Fruit fly (Drosophila melanogaster) whole organism, embryonic: ENCODE results near the gene CG42395.

Experiments
- Adf1 ChIP-seq: fragments of 200-800 bp; sonication (Bioruptor generic); IDR thresholded peaks from 2 replicates; pipeline ENCODE4 v1.3.6; 2022; ENCODE audit warnings: missing biosample characterization, missing genetic modification characterization
- CG10209 ChIP-seq: fragments of 200-800 bp; sonication (Bioruptor generic); optimal IDR thresholded peaks from 3 replicates; lab custom pipeline; 2017; ENCODE audit warnings: missing biosample characterization, mild to moderate bottlenecking, missing genetic modification characterization, missing genetic modification reagents
- CG10366 ChIP-seq: fragments of 200-800 bp; sonication (Bioruptor generic); IDR thresholded peaks from 2 replicates; pipeline ENCODE4 v1.3.6; 2022; ENCODE audit warnings: missing biosample characterization, missing genetic modification characterization
- CG11695 ChIP-seq: fragments of 200-800 bp; sonication (Bioruptor generic); IDR thresholded peaks from 3 replicates; pipeline ENCODE4 v1.3.6; 2022; ENCODE audit warnings: missing biosample characterization, missing genetic modification characterization
- CG12299 ChIP-seq: fragments of 200-800 bp; sonication (Bioruptor generic); optimal IDR thresholded peaks from 2 replicates; lab custom pipeline; 2018; ENCODE audit warnings: missing biosample characterization, mild to moderate bottlenecking, missing genetic modification characterization
- CG1233 ChIP-seq: fragments of 200-800 bp; sonication (Bioruptor generic); optimal IDR thresholded peaks from 4 replicates; lab custom pipeline; 2018; ENCODE audit warnings: missing biosample characterization, mild to moderate bottlenecking, missing genetic modification characterization
- CG13424 ChIP-seq: fragments of 200-800 bp; sonication (Bioruptor generic); optimal IDR thresholded peaks from 2 replicates; lab custom pipeline; 2019; ENCODE audit warnings: missing biosample characterization, mild to moderate bottlenecking, missing genetic modification characterization, moderate library complexity
- CG13775 ChIP-seq: fragments of 200-800 bp; sonication (Bioruptor generic); optimal IDR thresholded peaks from 3 replicates; lab custom pipeline; 2017; ENCODE audit warnings: missing biosample characterization, mild to moderate bottlenecking, missing genetic modification characterization
- CG15269 ChIP-seq: fragments of 200-800 bp; sonication (Bioruptor generic); optimal IDR thresholded peaks from 2 replicates; lab custom pipeline; 2018; ENCODE audit warnings: missing biosample characterization, mild to moderate bottlenecking, missing genetic modification characterization, moderate library complexity
- CG1603 ChIP-seq: fragments of 200-800 bp; sonication (Bioruptor generic); optimal IDR thresholded peaks from 2 replicates; lab custom pipeline; 2019; ENCODE audit warnings: missing biosample characterization, mild to moderate bottlenecking, missing genetic modification characterization, moderate library complexity
- CG16813 ChIP-seq: fragments of 200-800 bp; sonication (Bioruptor generic); IDR thresholded peaks from 3 replicates; pipeline ENCODE4 v1.3.6; 2022; ENCODE audit warnings: missing biosample characterization, missing genetic modification characterization; ENCODE audit not compliant: partially characterized antibody
- CG16815 ChIP-seq: fragments of 200-800 bp; sonication (Bioruptor generic); optimal IDR thresholded peaks from 3 replicates; lab custom pipeline; 2017; ENCODE audit warnings: missing biosample characterization, mild to moderate bottlenecking, missing genetic modification characterization
- CG18476 ChIP-seq: fragments of 200-800 bp; sonication (Bioruptor generic); optimal IDR thresholded peaks from 2 replicates; lab custom pipeline; 2016; ENCODE audit warnings: missing biosample characterization, mild to moderate bottlenecking, missing genetic modification characterization
- CG32532 ChIP-seq: fragments of 200-800 bp; sonication (Bioruptor generic); IDR thresholded peaks from 2 replicates; pipeline ENCODE4 v1.3.6; 2022; ENCODE audit warnings: missing biosample characterization, missing genetic modification characterization
- CG4282 ChIP-seq: fragments of 200-800 bp; sonication (Bioruptor generic); optimal IDR thresholded peaks from 2 replicates; lab custom pipeline; 2016; ENCODE audit warnings: missing biosample characterization, missing genetic modification characterization
- CG4707 ChIP-seq: fragments of 200-800 bp; sonication (Bioruptor generic); optimal IDR thresholded peaks from 2 replicates; lab custom pipeline; 2018; ENCODE audit warnings: missing biosample characterization, mild to moderate bottlenecking, missing genetic modification characterization, moderate library complexity
- CG7745 ChIP-seq: fragments of 200-800 bp; sonication (Bioruptor generic); optimal IDR thresholded peaks from 2 replicates; lab custom pipeline; 2018; ENCODE audit warnings: missing biosample characterization, mild to moderate bottlenecking, missing genetic modification characterization, moderate library complexity
- CG8359 ChIP-seq: fragments of 200-800 bp; sonication (Bioruptor generic); optimal IDR thresholded peaks from 2 replicates; lab custom pipeline; 2017; ENCODE audit warnings: missing biosample characterization, mild to moderate bottlenecking, missing genetic modification characterization, borderline replicate concordance
- CG9609 ChIP-seq: fragments of 200-800 bp; sonication (Bioruptor generic); optimal IDR thresholded peaks from 3 replicates; lab custom pipeline; 2016; ENCODE audit warnings: missing biosample characterization, missing genetic modification characterization
- CTCF ChIP-seq: fragments of 200-800 bp; sonication (Bioruptor generic); optimal IDR thresholded peaks from 2 replicates; lab custom pipeline; 2017; ENCODE audit warnings: missing biosample characterization, mild to moderate bottlenecking, missing genetic modification characterization, moderate library complexity
- Chrac-16 ChIP-seq: fragments of 200-800 bp; sonication (Bioruptor generic); optimal IDR thresholded peaks from 3 replicates; lab custom pipeline; 2016; ENCODE audit warnings: missing biosample characterization, missing genetic modification characterization
- CoRest ChIP-seq: fragments of 200-800 bp; sonication (Bioruptor generic); optimal IDR thresholded peaks from 3 replicates; lab custom pipeline; 2018; ENCODE audit warnings: missing biosample characterization, mild to moderate bottlenecking, missing genetic modification characterization, moderate library complexity
- Dbx ChIP-seq: fragments of 200-800 bp; sonication (Bioruptor generic); IDR thresholded peaks from 3 replicates; pipeline ENCODE4 v1.3.6; 2022; ENCODE audit warnings: missing biosample characterization, missing genetic modification characterization
- Dfd ChIP-seq, 2 experiments: fragments of >200 bp; optimal IDR thresholded peaks; 2 replicates each; lab custom pipeline; 2017; ENCODE audit warnings: missing biosample characterization in 2 of 2, missing genetic modification characterization in 2 of 2
- ERR ChIP-seq: fragments of 200-800 bp; sonication (Bioruptor generic); optimal IDR thresholded peaks from 2 replicates; lab custom pipeline; 2016; ENCODE audit warnings: missing biosample characterization, missing genetic modification characterization
- Fer2 ChIP-seq: fragments of 200-800 bp; sonication (Bioruptor generic); optimal IDR thresholded peaks from 2 replicates; lab custom pipeline; 2018; ENCODE audit warnings: missing biosample characterization, mild to moderate bottlenecking, missing genetic modification characterization, moderate library complexity
- HLH3B ChIP-seq: fragments of 200-800 bp; sonication (Bioruptor generic); IDR thresholded peaks from 2 replicates; pipeline ENCODE4 v1.3.6; 2022; ENCODE audit warnings: missing biosample characterization, missing genetic modification characterization
- Meics ChIP-seq: fragments of 200-800 bp; sonication (Bioruptor generic); optimal IDR thresholded peaks from 2 replicates; lab custom pipeline; 2017; ENCODE audit warnings: missing biosample characterization, mild to moderate bottlenecking, missing genetic modification characterization
- NC2α ChIP-seq: fragments of 200-800 bp; sonication (Bioruptor generic); optimal IDR thresholded peaks from 2 replicates; lab custom pipeline; 2016; ENCODE audit warnings: missing biosample characterization, missing genetic modification characterization
- Pdp1 ChIP-seq, 2 experiments: fragments of 200-800 bp; sonication (Bioruptor generic); optimal IDR thresholded peaks; 3 replicates each; lab custom pipeline; 2016; ENCODE audit warnings: missing biosample characterization in 2 of 2, missing genetic modification characterization in 2 of 2, mild to moderate bottlenecking in 1 of 2, moderate library complexity in 1 of 2
- Sin3A ChIP-seq: fragments of >200 bp; optimal IDR thresholded peaks from 2 replicates; lab custom pipeline; 2018
- Xrp1 ChIP-seq: fragments of 200-800 bp; sonication (Bioruptor generic); IDR thresholded peaks from 2 replicates; pipeline ENCODE4 v1.3.6; 2022; ENCODE audit warnings: missing biosample characterization, missing genetic modification characterization
- ara ChIP-seq: fragments of 200-800 bp; sonication (Bioruptor generic); IDR thresholded peaks from 2 replicates; pipeline ENCODE4 v1.3.6; 2022; ENCODE audit warnings: missing biosample characterization, missing genetic modification characterization
- bbx ChIP-seq: fragments of 200-800 bp; sonication (Bioruptor generic); IDR thresholded peaks from 2 replicates; pipeline ENCODE4 v1.3.6; 2022; ENCODE audit warnings: missing biosample characterization, missing genetic modification characterization; ENCODE audit not compliant: partially characterized antibody
- bsh ChIP-seq, 2 experiments: fragments of 200-800 bp; sonication (Bioruptor generic); optimal IDR thresholded peaks; 2 replicates each; lab custom pipeline; 2017 to 2018; ENCODE audit warnings: mild to moderate bottlenecking in 2 of 2, missing biosample characterization in 2 of 2, missing genetic modification characterization in 2 of 2, moderate library complexity in 1 of 2
- btn ChIP-seq: fragments of 200-800 bp; sonication (Bioruptor generic); optimal IDR thresholded peaks from 2 replicates; lab custom pipeline; 2016; ENCODE audit warnings: missing biosample characterization, missing genetic modification characterization
- cad ChIP-seq: fragments of >200 bp; optimal IDR thresholded peaks from 2 replicates; lab custom pipeline; 2017; ENCODE audit warnings: missing biosample characterization, missing genetic modification characterization
- chm ChIP-seq: fragments of 200-800 bp; sonication (Bioruptor generic); IDR thresholded peaks from 2 replicates; pipeline ENCODE4 v1.3.6; 2022; ENCODE audit warnings: missing biosample characterization, missing genetic modification characterization
- danr ChIP-seq: fragments of 200-800 bp; sonication (Bioruptor generic); IDR thresholded peaks from 2 replicates; pipeline ENCODE4 v1.3.6; 2022; ENCODE audit warnings: missing biosample characterization, missing genetic modification characterization
- gem ChIP-seq: fragments of 200-800 bp; sonication (Bioruptor generic); optimal IDR thresholded peaks from 2 replicates; lab custom pipeline; 2019; ENCODE audit warnings: missing biosample characterization, mild to moderate bottlenecking, missing genetic modification characterization, moderate library complexity
- knrl ChIP-seq: fragments of 200-800 bp; sonication (Bioruptor generic); IDR thresholded peaks from 3 replicates; pipeline ENCODE4 v1.3.6; 2022; ENCODE audit warnings: missing biosample characterization, missing genetic modification characterization; ENCODE audit not compliant: partially characterized antibody
- mam ChIP-seq: fragments of 200-800 bp; sonication (Bioruptor generic); optimal IDR thresholded peaks from 3 replicates; lab custom pipeline; 2016; ENCODE audit warnings: missing biosample characterization, missing genetic modification characterization
- mld ChIP-seq: fragments of 200-800 bp; sonication (Bioruptor generic); IDR thresholded peaks from 3 replicates; pipeline ENCODE4 v1.3.6; 2022; ENCODE audit warnings: missing biosample characterization, missing genetic modification characterization; ENCODE audit not compliant: partially characterized antibody
- onecut ChIP-seq: fragments of 200-800 bp; sonication (Bioruptor generic); IDR thresholded peaks from 2 replicates; pipeline ENCODE4 v1.3.6; 2022; ENCODE audit warnings: missing biosample characterization, missing genetic modification characterization
- peb ChIP-seq: fragments of 200-800 bp; sonication (Bioruptor generic); IDR thresholded peaks from 2 replicates; pipeline ENCODE4 v1.3.6; 2022; ENCODE audit warnings: missing biosample characterization, missing genetic modification characterization
- sd ChIP-seq: fragments of 200-800 bp; sonication (Bioruptor generic); optimal IDR thresholded peaks from 3 replicates; lab custom pipeline; 2018; ENCODE audit warnings: missing biosample characterization, mild to moderate bottlenecking, missing genetic modification characterization, moderate library complexity
- sim ChIP-seq: fragments of 200-800 bp; sonication (Bioruptor generic); IDR thresholded peaks from 2 replicates; pipeline ENCODE4 v1.3.6; 2022; ENCODE audit warnings: missing biosample characterization, missing genetic modification characterization
- trem ChIP-seq: fragments of 200-800 bp; optimal IDR thresholded peaks from 3 replicates; lab custom pipeline; 2019; ENCODE audit warnings: missing biosample characterization, mild to moderate bottlenecking, missing genetic modification characterization, moderate library complexity
- tx ChIP-seq: fragments of 200-800 bp; sonication (Bioruptor generic); optimal IDR thresholded peaks from 2 replicates; lab custom pipeline; 2016; ENCODE audit warnings: missing biosample characterization, missing genetic modification characterization
- vnd ChIP-seq: fragments of 200-800 bp; sonication (Bioruptor generic); IDR thresholded peaks from 3 replicates; pipeline ENCODE4 v1.3.6; 2022; ENCODE audit warnings: missing biosample characterization, missing genetic modification characterization; ENCODE audit not compliant: partially characterized antibody

The CG42395 gene

DNA sequence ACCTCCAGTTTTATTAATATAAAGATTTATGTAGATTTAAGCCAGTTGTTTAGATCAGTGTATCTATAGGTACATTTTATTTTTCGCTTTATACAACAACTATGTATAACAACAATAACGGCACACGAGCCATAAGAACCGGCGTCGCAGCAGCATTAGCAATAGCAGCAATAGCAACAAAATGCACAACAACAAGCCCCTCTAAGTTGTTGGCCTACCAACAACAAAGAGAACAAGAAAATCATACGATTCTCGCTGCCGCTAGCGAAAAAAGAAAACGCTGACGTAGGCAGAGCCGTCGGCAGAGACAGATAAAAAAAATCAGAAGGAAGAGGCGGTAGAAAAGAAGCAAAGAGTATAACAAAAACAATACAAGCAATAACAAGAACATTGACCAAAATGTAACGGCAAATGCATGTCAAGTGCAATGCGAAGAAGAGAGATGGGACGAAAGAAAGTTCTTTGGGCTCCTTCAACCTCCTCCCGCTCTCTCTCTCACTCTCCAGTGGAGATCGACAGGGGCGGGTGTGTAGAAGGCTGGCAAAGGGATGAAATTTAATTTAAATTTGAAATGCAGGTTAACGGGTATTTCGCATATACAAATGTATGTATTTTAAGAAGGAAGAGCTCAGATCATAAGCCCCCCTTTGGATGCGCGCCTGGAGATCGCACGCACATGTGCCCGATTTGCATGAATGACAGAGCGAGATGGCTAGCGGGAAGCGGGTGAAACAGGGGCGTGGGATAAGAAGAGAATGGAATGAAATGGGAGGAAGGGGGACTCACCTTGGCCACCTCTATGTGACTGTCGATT is 2.9 kb upstream of the CG42395 start (continued):
- TF ChIP-seq CG16813 (GFP tag; lab: Robert Waterston, UW) (no peak), NC2α (GFP tag; lab: Kevin White, UChicago) (peak; percentile 98), sim (GFP tag; lab: Robert Waterston, UW) (peak; percentile 98), cad (no peak), CG7745 (tag; lab: Kevin White, UChicago) (peak; percentile 91), CG13424 (tag; lab: Kevin White, UChicago) (peak; percentile 97), Fer2 (peak; percentile 91), Meics (GFP tag; lab: Kevin White, UChicago) (peak; percentile 96), CG15269 (tag; lab: Kevin White, UChicago) (peak; percentile 97), trem (tag; lab: Kevin White, UChicago) (peak; percentile 95), CG4707 (GFP tag; lab: Kevin White, UChicago) (peak; percentile 96), tx (peak; percentile 98), CG10366 (GFP tag; lab: Robert Waterston, UW) (peak; percentile 99), Pdp1 (GFP tag; optimal IDR thresholded peaks at IDR 0.05; lab: Kevin White, UChicago) (peak; percentile 97 to 99), Dbx (GFP tag; lab: Robert Waterston, UW) (peak; percentile 98), CoRest (peak; percentile 98), CG13775 (peak; percentile 98), CG18476 (GFP tag; lab: Kevin White, UChicago) (peak; percentile 95), peb (peak; percentile 98), mam (GFP tag; lab: Kevin White, UChicago) (peak; percentile 99), mld (GFP tag; lab: Robert Waterston, UW) (no peak), knrl (GFP tag; lab: Robert Waterston, UW) (no peak), onecut (GFP tag; lab: Robert Waterston, UW) (peak; percentile 96), CG1233 (GFP tag; lab: Kevin White, UChicago) (peak; percentile 97), btn (peak; percentile 97), CG4282 (GFP tag; lab: Kevin White, UChicago) (peak; percentile 95), CG12299 (peak; percentile 92), CG10209 (GFP tag; lab: Kevin White, UChicago) (peak; percentile 98), CG16815 (GFP tag; lab: Kevin White, UChicago) (peak; percentile 99), HLH3B (peak; percentile 98), bsh (GFP tag; optimal IDR thresholded peaks at IDR 0.05; lab: Kevin White, UChicago) (peak; percentile 98 to 99), CG1603 (peak; percentile 99), sd (peak; percentile 89), CG11695 (peak; percentile 96), chm (GFP tag; lab: Robert Waterston, UW) (peak; percentile 99), CG32532 (GFP tag; lab: Robert Waterston, UW) (peak; percentile 99), danr (GFP tag; lab: Robert Waterston, UW) (peak; percentile 97), Adf1 (peak; percentile 92), vnd (GFP tag; lab: Robert Waterston, UW) (no peak), Xrp1 (GFP tag; lab: Robert Waterston, UW) (peak; percentile 100), Sin3A (lab: Kevin White, UChicago) (no peak), Chrac-16 (GFP tag; lab: Kevin White, UChicago) (peak; percentile 99), gem (tag; lab: Kevin White, UChicago) (peak; percentile 99), CTCF (GFP tag; lab: Kevin White, UChicago) (peak; percentile 61), CG9609 (peak; percentile 98), ERR (GFP tag; lab: Kevin White, UChicago) (peak; percentile 95), CG8359 (GFP tag; lab: Kevin White, UChicago) (peak; percentile 91), Dfd (GFP tag; optimal IDR thresholded peaks at IDR 0.05; lab: Kevin White, UChicago) (no peak), bbx (no peak), ara (GFP tag; lab: Robert Waterston, UW) (peak; percentile 99)
